Worm (Caenorhabditis elegans) whole organism, mixed stage, embryonic: ENCODE results near the gene bath-7.

Source experiments
- M03D4.4 ChIP-seq: sonication (generic microtip); optimal IDR thresholded peaks from 2 replicates; lab custom pipeline; 2017; ENCODE audit warnings: mild to moderate bottlenecking, missing genetic modification characterization, missing compliant biosample characterization
- bed-3 ChIP-seq: fragments of 200-800 bp; sonication (Bioruptor generic); optimal IDR thresholded peaks from 3 replicates; lab custom pipeline; 2018; ENCODE audit warnings: mild to moderate bottlenecking, missing genetic modification characterization, moderate library complexity, missing compliant biosample characterization
- blmp-1 ChIP-seq: fragments of 150-350 bp; optimal IDR thresholded peaks from 2 replicates; lab custom pipeline; 2014; ENCODE audit warnings: missing biosample characterization, missing genetic modification characterization
- ceh-39 ChIP-seq: fragments of 150-350 bp; optimal IDR thresholded peaks from 2 replicates; lab custom pipeline; 2014; ENCODE audit warnings: missing biosample characterization, missing genetic modification characterization
- ceh-43 ChIP-seq: fragments of 200-800 bp; sonication (Bioruptor generic); optimal IDR thresholded peaks from 2 replicates; lab custom pipeline; 2018; ENCODE audit warnings: mild to moderate bottlenecking, missing genetic modification characterization, moderate library complexity, missing compliant biosample characterization
- ces-1 ChIP-seq: fragments of 150-350 bp; optimal IDR thresholded peaks from 2 replicates; lab custom pipeline; 2014; ENCODE audit warnings: missing biosample characterization, missing genetic modification reagents, missing genetic modification characterization
- cnd-1 ChIP-seq: fragments of 200-800 bp; sonication (Bioruptor generic); optimal IDR thresholded peaks from 2 replicates; lab custom pipeline; 2018; ENCODE audit warnings: mild to moderate bottlenecking, missing genetic modification characterization, missing compliant biosample characterization
- drap-1 ChIP-seq: fragments of 200-800 bp; sonication (Bioruptor generic); optimal IDR thresholded peaks from 3 replicates; lab custom pipeline; 2018; ENCODE audit warnings: mild to moderate bottlenecking, missing genetic modification characterization, missing compliant biosample characterization
- elt-1 ChIP-seq: sonication (generic microtip); optimal IDR thresholded peaks from 2 replicates; lab custom pipeline; 2017; ENCODE audit warnings: missing genetic modification characterization, mild to moderate bottlenecking, missing compliant biosample characterization, antibody characterized with exemption, moderate library complexity, borderline replicate concordance; ENCODE audit not compliant: insufficient read depth
- elt-3 ChIP-seq: fragments of 150-350 bp; optimal IDR thresholded peaks from 2 replicates; lab custom pipeline; 2014; ENCODE audit warnings: missing biosample characterization, missing genetic modification characterization
- flh-1 ChIP-seq: fragments of 200-800 bp; sonication (Bioruptor generic); optimal IDR thresholded peaks from 2 replicates; lab custom pipeline; 2018; ENCODE audit warnings: mild to moderate bottlenecking, missing genetic modification characterization, moderate library complexity, missing compliant biosample characterization
- ham-2 ChIP-seq: fragments of 200-800 bp; sonication (Bioruptor generic); optimal IDR thresholded peaks from 2 replicates; lab custom pipeline; 2018; ENCODE audit warnings: mild to moderate bottlenecking, missing genetic modification characterization, missing compliant biosample characterization
- hlh-1 ChIP-seq: fragments of 150-350 bp; optimal IDR thresholded peaks from 2 replicates; lab custom pipeline; 2014; ENCODE audit warnings: missing biosample characterization, missing genetic modification reagents, missing genetic modification characterization
- lin-32 ChIP-seq: fragments of 200-800 bp; sonication (Bioruptor generic); optimal IDR thresholded peaks from 2 replicates; lab custom pipeline; 2018; ENCODE audit warnings: mild to moderate bottlenecking, missing genetic modification characterization, missing compliant biosample characterization
- lsy-2 ChIP-seq: fragments of 150-350 bp; optimal IDR thresholded peaks from 2 replicates; lab custom pipeline; 2014; ENCODE audit warnings: missing biosample characterization, missing genetic modification characterization
- mab-5 ChIP-seq: fragments of 150-350 bp; optimal IDR thresholded peaks from 2 replicates; lab custom pipeline; 2014; ENCODE audit warnings: missing biosample characterization, missing genetic modification characterization
- mep-1 ChIP-seq: fragments of 150-350 bp; optimal IDR thresholded peaks from 2 replicates; lab custom pipeline; 2017; ENCODE audit warnings: missing biosample characterization, missing genetic modification reagents, missing genetic modification characterization, inconsistent platforms
- mls-2 ChIP-seq: sonication (generic microtip); optimal IDR thresholded peaks from 2 replicates; lab custom pipeline; 2016; ENCODE audit warnings: mild to moderate bottlenecking, missing genetic modification characterization, moderate library complexity, missing compliant biosample characterization
- nhr-12 ChIP-seq: fragments of 150-350 bp; optimal IDR thresholded peaks from 2 replicates; lab custom pipeline; 2014; ENCODE audit warnings: missing biosample characterization, missing genetic modification characterization
- nhr-2 ChIP-seq: fragments of 150-350 bp; optimal IDR thresholded peaks from 2 replicates; lab custom pipeline; 2014; ENCODE audit warnings: missing biosample characterization, missing genetic modification characterization
- nhr-237 ChIP-seq: fragments of 150-350 bp; optimal IDR thresholded peaks from 2 replicates; lab custom pipeline; 2014; ENCODE audit warnings: missing biosample characterization, missing genetic modification characterization
- nhr-28 ChIP-seq: fragments of 150-350 bp; optimal IDR thresholded peaks from 2 replicates; lab custom pipeline; 2014; ENCODE audit warnings: missing biosample characterization, missing genetic modification characterization
- pha-4 ChIP-seq: fragments of 150-350 bp; optimal IDR thresholded peaks from 2 replicates; lab custom pipeline; 2018; ENCODE audit warnings: missing biosample characterization, missing genetic modification reagents, missing genetic modification characterization
- sptf-1 ChIP-seq: sonication (generic microtip); optimal IDR thresholded peaks from 2 replicates; lab custom pipeline; 2017; ENCODE audit warnings: mild to moderate bottlenecking, missing genetic modification characterization, moderate library complexity, missing compliant biosample characterization
- tbx-8 ChIP-seq: fragments of 200-800 bp; sonication (Bioruptor generic); optimal IDR thresholded peaks from 2 replicates; lab custom pipeline; 2018; ENCODE audit warnings: mild to moderate bottlenecking, missing genetic modification characterization, moderate library complexity, missing compliant biosample characterization
- unc-120 ChIP-seq: sonication (generic microtip); optimal IDR thresholded peaks from 2 replicates; lab custom pipeline; 2017; ENCODE audit warnings: missing genetic modification characterization, missing compliant biosample characterization; ENCODE audit not compliant: poor library complexity, severe bottlenecking
- unc-62 ChIP-seq: fragments of 150-350 bp; optimal IDR thresholded peaks from 2 replicates; lab custom pipeline; 2014; ENCODE audit warnings: missing biosample characterization, missing genetic modification reagents, missing genetic modification characterization
- zip-8 ChIP-seq: fragments of 150-350 bp; optimal IDR thresholded peaks from 2 replicates; lab custom pipeline; 2014; ENCODE audit warnings: missing biosample characterization, missing genetic modification characterization
- ztf-11 ChIP-seq: fragments of 150-350 bp; optimal IDR thresholded peaks from 2 replicates; lab custom pipeline; 2014; ENCODE audit warnings: missing biosample characterization, missing genetic modification characterization

The bath-7 gene

DNA sequence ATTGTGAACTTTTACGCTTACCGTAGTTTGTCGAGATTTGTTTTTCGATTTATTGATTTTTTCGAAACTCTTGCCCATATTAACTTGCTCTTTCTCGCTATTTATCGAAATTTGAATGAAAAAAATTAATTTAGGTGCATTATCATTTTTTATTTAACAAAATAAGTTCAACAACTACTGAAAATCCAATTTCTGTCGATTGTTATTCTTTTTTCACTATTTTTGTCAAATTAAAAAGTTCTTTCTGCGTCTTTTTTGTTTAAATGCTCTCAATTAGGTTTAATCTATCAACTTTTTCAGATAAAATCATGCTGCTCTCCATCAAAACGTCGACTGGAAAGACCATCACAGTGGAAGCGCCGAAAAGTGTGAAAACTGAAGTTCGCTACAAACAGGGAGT lies 5.2 kb upstream of the bath-7 start, which contains the start of gene F52C6.2:
Gene F52C6.2, plus strand, starts transcription at position 301 of the 400 bp plus-strand sequence.
- TF ChIP-seq flh-1 (GFP tag; lab: Kevin White, UChicago) = no peak
- no peak for TF ChIP-seq unc-62 (GFP tag; lab: Kevin White, UChicago)
- no peak for TF ChIP-seq mab-5
- TF ChIP-seq tbx-8 (GFP tag; lab: Kevin White, UChicago) = no peak
- TF ChIP-seq bed-3 (GFP tag; lab: Kevin White, UChicago) = no peak
- TF ChIP-seq ces-1 (GFP tag; lab: Kevin White, UChicago) = no peak
- no peak for TF ChIP-seq nhr-237 (tag; lab: Kevin White, UChicago)
- TF ChIP-seq pha-4 = no peak

DNA sequence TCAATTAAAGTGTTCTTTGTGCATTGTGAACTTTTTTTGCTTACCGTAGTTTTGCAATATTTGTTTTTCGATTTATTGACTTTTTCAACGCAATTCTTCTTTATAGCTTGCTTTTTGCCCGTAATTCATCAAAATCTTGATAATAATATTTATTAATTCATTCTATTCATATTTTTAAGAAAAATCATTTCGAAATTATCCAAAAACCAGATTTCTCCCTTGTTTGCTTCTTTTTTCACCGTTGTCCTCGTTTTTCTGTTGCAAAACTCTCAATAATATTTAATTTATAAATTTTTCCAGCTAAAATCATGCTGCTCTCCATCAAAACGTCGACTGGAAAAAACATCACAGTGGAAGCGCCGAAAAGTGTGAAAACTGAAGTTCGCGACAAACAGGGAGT lies 3.5 kb upstream of the bath-7 start, which contains the start of gene F52C6.3:
Gene F52C6.3, plus strand, starts transcription at position 301 of the 400 bp plus-strand sequence.
- TF ChIP-seq nhr-12 (tag; lab: Kevin White, UChicago) (no peak), mab-5 (no peak), unc-120 (no peak), blmp-1 (tag; lab: Kevin White, UChicago) (no peak)

DNA sequence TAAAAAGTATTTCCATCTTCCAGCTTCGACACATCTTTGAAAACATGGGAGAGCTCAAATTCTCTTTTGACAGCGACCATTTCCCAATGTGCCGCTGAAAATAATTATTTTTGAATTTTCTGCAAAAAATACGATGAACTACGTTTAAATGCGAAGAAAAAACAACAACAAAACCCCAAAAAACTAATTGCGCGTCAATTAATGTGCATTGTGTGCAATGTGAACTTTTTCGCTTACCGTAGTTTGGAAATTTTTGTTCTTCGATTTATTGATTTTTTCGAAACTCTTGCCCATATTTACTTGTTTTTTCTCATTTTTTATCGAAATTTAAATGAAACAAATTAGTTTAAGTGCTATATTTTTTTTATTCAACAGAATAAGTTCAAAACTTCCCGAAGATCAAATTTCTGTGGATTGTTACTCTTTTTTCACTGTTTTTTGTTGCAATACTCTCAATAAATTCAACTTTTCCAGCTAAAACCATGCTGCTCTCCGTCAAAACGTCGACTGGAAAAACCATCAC lies 1.8 kb upstream of the bath-7 start, which contains the start of the genes bath-2 and F52C6.4:
Gene bath-2, minus strand, starts transcription at position 101 of the 523 bp plus-strand sequence.
Gene F52C6.4, plus strand, starts transcription at position 473 of the 523 bp plus-strand sequence.
- TF ChIP-seq lsy-2 (tag; lab: Kevin White, UChicago) = no peak
- TF ChIP-seq elt-3 (tag; lab: Kevin White, UChicago) = no peak
- TF ChIP-seq nhr-2 = no peak
- no peak for TF ChIP-seq mls-2
- no peak for TF ChIP-seq drap-1 (GFP tag; lab: Kevin White, UChicago)
- TF ChIP-seq blmp-1 (tag; lab: Kevin White, UChicago) = no peak
- TF ChIP-seq flh-1 (GFP tag; lab: Kevin White, UChicago) = no peak
- no peak for TF ChIP-seq ceh-39 (tag; lab: Kevin White, UChicago)
- no peak for TF ChIP-seq ces-1 (GFP tag; lab: Kevin White, UChicago)
- no peak for TF ChIP-seq zip-8 (tag; lab: Kevin White, UChicago)
- TF ChIP-seq sptf-1 = no peak

DNA sequence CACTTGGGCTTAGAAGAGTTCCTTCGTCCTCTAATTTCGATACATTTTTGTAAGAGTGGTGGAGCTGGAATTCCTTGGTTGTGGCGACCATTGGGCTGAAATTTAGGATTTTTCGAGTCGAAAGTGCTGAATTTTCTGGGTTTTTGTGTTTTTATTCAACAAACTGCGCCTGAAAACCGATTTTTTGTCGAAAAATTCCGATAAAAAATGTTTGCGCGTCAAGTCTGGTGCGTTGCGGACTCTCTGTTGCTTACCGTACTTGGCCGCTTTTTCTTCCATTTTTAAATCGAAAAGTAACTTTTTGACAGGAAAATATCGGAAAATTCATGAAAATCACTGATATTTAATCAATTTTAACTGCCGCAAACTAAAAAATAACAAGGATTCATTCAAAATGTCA lies 3.1 kb downstream of the bath-7 start, which contains the start of gene bath-4:
Gene bath-4, minus strand, starts transcription at position 101 of the 400 bp plus-strand sequence.
- TF ChIP-seq ceh-43 (GFP tag; lab: Kevin White, UChicago) (no peak), drap-1 (GFP tag; lab: Kevin White, UChicago) (no peak), M03D4.4 (no peak), hlh-1 (tag; lab: Kevin White, UChicago) (no peak), nhr-237 (tag; lab: Kevin White, UChicago) (no peak), cnd-1 (tag; lab: Kevin White, UChicago) (no peak), nhr-2 (no peak)
- TF ChIP-seq, all 35 proteins: peak for 0

DNA sequence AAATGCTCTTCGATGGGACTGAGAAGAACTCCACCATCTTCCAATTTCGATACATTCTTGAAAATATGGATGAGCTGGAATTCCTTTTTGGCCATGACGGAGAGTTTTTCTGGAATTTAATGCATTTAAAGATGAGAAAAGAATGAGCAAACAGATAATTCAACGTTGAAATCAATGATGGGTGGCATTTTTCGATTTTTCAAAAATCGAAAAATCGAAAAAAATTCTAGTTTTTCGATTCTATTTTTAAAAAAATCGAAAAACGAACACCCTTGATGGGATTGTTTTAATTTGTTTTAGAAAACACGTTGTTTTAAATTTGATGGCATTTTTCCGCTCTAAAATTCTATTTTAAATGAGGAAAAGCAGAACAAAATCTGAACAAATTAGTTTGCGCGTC lies 8.2 kb downstream of the bath-7 start, which contains the start of gene math-31:
Gene math-31, minus strand, starts transcription at position 101 of the 400 bp plus-strand sequence.
- TF ChIP-seq zip-8 (tag; lab: Kevin White, UChicago) = no peak
- no peak for TF ChIP-seq mab-5
- TF ChIP-seq ztf-11 = no peak
- no peak for TF ChIP-seq ham-2 (GFP tag; lab: Kevin White, UChicago)
- TF ChIP-seq nhr-28 (tag; lab: Kevin White, UChicago) = no peak
- TF ChIP-seq nhr-12 (tag; lab: Kevin White, UChicago) = no peak
- TF ChIP-seq flh-1 (GFP tag; lab: Kevin White, UChicago) = no peak
- TF ChIP-seq elt-1 (tag; lab: Kevin White, UChicago) = no peak
- no peak for TF ChIP-seq nhr-237 (tag; lab: Kevin White, UChicago)
- TF ChIP-seq ceh-43 (GFP tag; lab: Kevin White, UChicago) = no peak
- no peak for TF ChIP-seq lin-32 (GFP tag; lab: Kevin White, UChicago)
- TF ChIP-seq sptf-1 = no peak
- TF ChIP-seq mep-1 (tag; lab: Kevin White, UChicago) = no peak
- TF ChIP-seq cnd-1 (tag; lab: Kevin White, UChicago) = no peak
- TF ChIP-seq unc-120 = no peak
- TF ChIP-seq ceh-39 (tag; lab: Kevin White, UChicago) = no peak
- no peak for TF ChIP-seq lsy-2 (tag; lab: Kevin White, UChicago)
- no peak for TF ChIP-seq mls-2
- no peak for TF ChIP-seq blmp-1 (tag; lab: Kevin White, UChicago)
